Fruit fly (Drosophila melanogaster): ENCODE measurements around the gene CG5515.

Gene CG5515

DNA sequence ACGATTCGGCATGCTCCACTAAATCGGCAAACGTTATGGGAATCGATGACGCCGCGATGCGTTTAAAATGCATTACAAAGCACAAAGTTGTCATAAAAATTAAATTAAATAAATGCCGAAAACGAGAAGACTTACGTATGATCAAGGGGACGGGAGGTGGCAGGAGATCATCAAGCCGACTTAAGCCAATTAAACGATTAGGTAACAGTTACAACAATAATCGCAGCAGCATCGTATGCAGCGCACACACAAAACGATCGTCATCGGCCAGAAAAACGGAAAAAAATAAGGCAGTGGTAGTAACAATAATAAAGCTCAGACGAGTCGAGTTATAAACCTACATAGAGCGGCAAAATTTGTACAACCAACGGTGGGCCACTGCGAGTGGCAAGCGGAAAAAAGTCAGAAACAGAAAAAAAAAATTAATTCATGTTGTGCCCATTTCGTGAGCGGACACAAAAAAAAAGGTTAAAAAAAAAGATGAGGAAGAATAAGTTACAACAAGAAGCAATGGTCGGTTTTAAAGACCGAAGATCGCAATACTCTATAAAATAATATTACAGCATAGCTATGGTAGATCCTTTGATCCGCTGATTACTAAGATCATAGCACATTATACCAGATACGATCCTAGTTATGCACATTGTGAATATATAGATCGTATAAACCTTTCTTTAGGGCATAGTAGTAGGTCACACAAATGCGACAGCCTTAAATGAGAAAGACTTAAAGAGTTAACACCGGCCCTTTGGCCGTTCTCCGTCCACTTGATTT, 17.8 kb upstream of the CG5515 start (continued):
- peak; percentile 9 for TF ChIP-seq CG1621 (tag; optimal IDR thresholded peaks at IDR 0.05)
- TF ChIP-seq Eip75B (GFP tag; optimal IDR thresholded peaks at IDR 0.05) = peak; percentile 64
- no peak for TF ChIP-seq CG11294 (GFP tag; IDR thresholded peaks at IDR 0.05)
- TF ChIP-seq CG3032 (tag; optimal IDR thresholded peaks at IDR 0.05) = peak; percentile 24
- peak; percentile 66 for TF ChIP-seq achi (GFP tag; optimal IDR thresholded peaks at IDR 0.05)
- TF ChIP-seq OdsH (GFP tag; optimal IDR thresholded peaks at IDR 0.05) = peak; percentile 57
- TF ChIP-seq Sox14 (GFP tag; optimal IDR thresholded peaks at IDR 0.05) = peak; percentile 58
- peak; percentile 42; the same call in 1 of the 2 replicates for TF ChIP-seq CG15336 (GFP tag; IDR thresholded peaks at IDR 0.05)
- peak; percentile 59; the same call in 1 of the 3 replicates for TF ChIP-seq CG6163 (GFP tag; IDR thresholded peaks at IDR 0.05)
- peak; percentile 14 for TF ChIP-seq spab (GFP tag; optimal IDR thresholded peaks at IDR 0.05)
- peak; percentile 39 for TF ChIP-seq CG32006 (GFP tag; optimal IDR thresholded peaks at IDR 0.05)
- TF ChIP-seq CG6792 (GFP tag; optimal IDR thresholded peaks at IDR 0.05) = peak; percentile 53
- TF ChIP-seq fd59A (GFP tag; optimal IDR thresholded peaks at IDR 0.05) = peak; percentile 19
- peak; percentile 53 for TF ChIP-seq topi (GFP tag; optimal IDR thresholded peaks at IDR 0.05)
- TF ChIP-seq Hr4 (GFP tag; optimal IDR thresholded peaks at IDR 0.05) = peak; percentile 41
- TF ChIP-seq Smox (GFP tag; optimal IDR thresholded peaks at IDR 0.05) = peak; percentile 58
- no peak for TF ChIP-seq CG9139 (GFP tag; optimal IDR thresholded peaks at IDR 0.05)
- peak; percentile 25 for TF ChIP-seq CG10669 (GFP tag; optimal IDR thresholded peaks at IDR 0.05)
- TF ChIP-seq Ets21C (GFP tag; optimal IDR thresholded peaks at IDR 0.05) = peak; percentile 54
- TF ChIP-seq Sox102F (GFP tag; optimal IDR thresholded peaks at IDR 0.05) = peak; percentile 59
- TF ChIP-seq Hr38 (GFP tag; optimal IDR thresholded peaks at IDR 0.05) = no peak
- peak; percentile 57 for TF ChIP-seq Hr39 (GFP tag; optimal IDR thresholded peaks at IDR 0.05)
- TF ChIP-seq Sox15 (GFP tag; optimal IDR thresholded peaks at IDR 0.05) = peak; percentile 34
- peak; percentile 53 for TF ChIP-seq esn (GFP tag; optimal IDR thresholded peaks at IDR 0.05)
- TF ChIP-seq Eip93F (GFP tag; optimal IDR thresholded peaks at IDR 0.05) = no peak
- TF ChIP-seq fkh (GFP tag; optimal IDR thresholded peaks at IDR 0.05) = no peak
- TF ChIP-seq CG6808 (GFP tag; optimal IDR thresholded peaks at IDR 0.05) = peak; percentile 20

DNA sequence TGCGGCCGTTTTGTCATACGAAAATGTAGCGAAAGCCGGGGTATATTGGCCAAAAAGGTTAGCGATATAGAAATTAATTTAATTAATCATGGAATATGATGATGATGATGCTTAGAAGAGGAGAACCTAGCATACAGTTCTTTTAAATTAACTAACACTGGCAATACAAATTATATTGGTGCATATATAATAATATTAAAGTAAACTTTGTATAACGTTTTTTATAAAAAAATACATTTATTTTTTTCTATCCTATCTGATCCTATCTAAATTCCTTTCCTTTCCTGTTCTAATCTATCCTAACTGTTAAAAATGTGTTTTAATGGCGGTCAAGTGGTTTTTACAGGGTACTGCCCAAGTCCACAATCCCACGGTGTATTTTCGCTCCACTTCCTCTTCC, 17.2 kb upstream of the CG5515 start:
- TF ChIP-seq CG10669 (GFP tag; optimal IDR thresholded peaks at IDR 0.05) = no peak
- TF ChIP-seq ss (GFP tag; optimal IDR thresholded peaks at IDR 0.05) = no peak
- TF ChIP-seq CG9139 (GFP tag; optimal IDR thresholded peaks at IDR 0.05) = no peak
- no peak for TF ChIP-seq fkh (GFP tag; optimal IDR thresholded peaks at IDR 0.05)
- no peak for TF ChIP-seq CG6808 (GFP tag; optimal IDR thresholded peaks at IDR 0.05)
- TF ChIP-seq Hr4 (GFP tag; optimal IDR thresholded peaks at IDR 0.05) = peak; percentile 35
- peak; percentile 31 for TF ChIP-seq Sox15 (GFP tag; optimal IDR thresholded peaks at IDR 0.05)
- TF ChIP-seq salr (GFP tag; optimal IDR thresholded peaks at IDR 0.05) = no peak
- TF ChIP-seq CG8319 (GFP tag; optimal IDR thresholded peaks at IDR 0.05) = no peak
- TF ChIP-seq CG3919 (GFP tag; optimal IDR thresholded peaks at IDR 0.05) = peak; percentile 47
- no peak for TF ChIP-seq CG7368 (GFP tag; optimal IDR thresholded peaks at IDR 0.05)
- TF ChIP-seq fd59A (GFP tag; optimal IDR thresholded peaks at IDR 0.05) = no peak
- TF ChIP-seq Sox102F (GFP tag; optimal IDR thresholded peaks at IDR 0.05) = peak; percentile 32
- peak; percentile 34 for TF ChIP-seq CG10631 (GFP tag; optimal IDR thresholded peaks at IDR 0.05)
- TF ChIP-seq svp (GFP tag) = peak; percentile 74
- peak; percentile 46 for TF ChIP-seq achi (GFP tag; optimal IDR thresholded peaks at IDR 0.05)
- TF ChIP-seq CG6276 (GFP tag; optimal IDR thresholded peaks at IDR 0.05) = no peak
- TF ChIP-seq CG11902 (GFP tag; optimal IDR thresholded peaks at IDR 0.05) = peak; percentile 51
- TF ChIP-seq Gug (GFP tag; IDR thresholded peaks at IDR 0.05) = no peak
- TF ChIP-seq dsx (GFP tag; optimal IDR thresholded peaks at IDR 0.05; ENCODE audit: poor library complexity, severe bottlenecking) = no peak
- peak; percentile 28 for TF ChIP-seq net (GFP tag; optimal IDR thresholded peaks at IDR 0.05)
- no peak for TF ChIP-seq Sox14 (GFP tag; optimal IDR thresholded peaks at IDR 0.05)
- no peak for TF ChIP-seq vri (GFP tag; optimal IDR thresholded peaks at IDR 0.05)
- no peak for TF ChIP-seq fd85E (GFP tag; optimal IDR thresholded peaks at IDR 0.05)
- TF ChIP-seq CG31627 (GFP tag; optimal IDR thresholded peaks at IDR 0.05) = peak; percentile 41
- peak; percentile 75 for TF ChIP-seq CG32006 (GFP tag; optimal IDR thresholded peaks at IDR 0.05)
- no peak for TF ChIP-seq spab (GFP tag; optimal IDR thresholded peaks at IDR 0.05)
- no peak for TF ChIP-seq CG11294 (GFP tag; IDR thresholded peaks at IDR 0.05)
- peak; percentile 22 for TF ChIP-seq cyc (GFP tag; optimal IDR thresholded peaks at IDR 0.05)
- peak; percentile 51 for TF ChIP-seq Met (GFP tag; optimal IDR thresholded peaks at IDR 0.05)
- TF ChIP-seq CG8119 (GFP tag; IDR thresholded peaks at IDR 0.05) = peak; percentile 37; the same call in 2 of the 3 replicates
- no peak for TF ChIP-seq CG1621 (tag; optimal IDR thresholded peaks at IDR 0.05)
- TF ChIP-seq Blimp-1 (GFP tag; optimal IDR thresholded peaks at IDR 0.05) = peak; percentile 23
- peak; percentile 46 for TF ChIP-seq CG8632 (GFP tag; optimal IDR thresholded peaks at IDR 0.05)
- TF ChIP-seq Hr38 (GFP tag; optimal IDR thresholded peaks at IDR 0.05) = no peak
